Fruit fly (Drosophila melanogaster): Measurements from ENCODE around the gene CG6481.

DNA sequence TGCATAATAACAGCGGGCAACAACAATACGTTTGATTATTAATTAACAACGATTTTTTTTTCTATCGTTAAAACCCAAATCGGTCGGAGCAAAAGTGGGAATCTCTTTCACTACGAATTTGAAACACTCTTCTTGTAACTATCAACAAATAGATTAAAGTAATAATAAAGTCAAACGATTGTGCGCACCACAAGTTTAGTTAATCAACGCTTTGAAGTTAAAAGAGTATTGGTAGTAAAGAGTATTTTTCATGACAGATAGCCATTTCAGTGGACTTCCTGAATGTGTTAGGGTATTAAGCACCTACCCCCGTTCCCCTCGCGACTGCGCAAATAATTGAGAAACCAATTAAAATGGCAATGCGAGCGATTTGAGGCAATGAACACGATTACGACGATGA lies 24.5 kb upstream of the CG6481 start:
- TF ChIP-seq CG8478 (optimal IDR thresholded peaks at IDR 0.05) = no peak
- TF ChIP-seq psq (optimal IDR thresholded peaks at IDR 0.05) = no peak
- no peak for TF ChIP-seq pan (optimal IDR thresholded peaks at IDR 0.05)
- TF ChIP-seq Dll (optimal IDR thresholded peaks at IDR 0.05) = no peak
